Worm (Caenorhabditis elegans): ENCODE measurements around the gene gly-20.

- TF ChIP-seq unc-98 (GFP tag; IDR thresholded peaks at IDR 0.05) (no peak), pqm-1 (tag; optimal IDR thresholded peaks at IDR 0.05) (no peak), ztf-11 (tag; optimal IDR thresholded peaks at IDR 0.05) (no peak), nhr-237 (tag; optimal IDR thresholded peaks at IDR 0.05) (no peak), ama-1 (optimal IDR thresholded peaks at IDR 0.05) (no peak), fkh-10 (GFP tag; optimal IDR thresholded peaks at IDR 0.05) (no peak), F16B12.6 (tag; optimal IDR thresholded peaks at IDR 0.05) (no peak), lin-13 (GFP tag; optimal IDR thresholded peaks at IDR 0.05) (no peak), skn-1 (tag; optimal IDR thresholded peaks at IDR 0.05) (no peak), nhr-28 (tag; optimal IDR thresholded peaks at IDR 0.05) (no peak)
Measured at ce11 chrV:11292682-11293081, 10.3 kb downstream of the gly-20 start.
